Worm (Caenorhabditis elegans) whole organism, L4/young adult: ENCODE measurements around the gene sre-55.

Experiments
- W03F9.2 ChIP-seq: fragments of 150-350 bp; optimal IDR thresholded peaks from 2 replicates; lab custom pipeline; 2014; ENCODE audit warnings: missing biosample characterization, missing genetic modification characterization
- dao-5 ChIP-seq: sonication (generic microtip); optimal IDR thresholded peaks from 2 replicates; lab custom pipeline; 2016; ENCODE audit warnings: missing genotype, missing genetic modification characterization, moderate library complexity, missing compliant biosample characterization
- him-1 ChIP-seq: sonication (generic microtip); optimal IDR thresholded peaks from 2 replicates; lab custom pipeline; 2016; ENCODE audit warnings: missing genotype, missing genetic modification reagents, missing genetic modification characterization, missing compliant biosample characterization

DNA sequence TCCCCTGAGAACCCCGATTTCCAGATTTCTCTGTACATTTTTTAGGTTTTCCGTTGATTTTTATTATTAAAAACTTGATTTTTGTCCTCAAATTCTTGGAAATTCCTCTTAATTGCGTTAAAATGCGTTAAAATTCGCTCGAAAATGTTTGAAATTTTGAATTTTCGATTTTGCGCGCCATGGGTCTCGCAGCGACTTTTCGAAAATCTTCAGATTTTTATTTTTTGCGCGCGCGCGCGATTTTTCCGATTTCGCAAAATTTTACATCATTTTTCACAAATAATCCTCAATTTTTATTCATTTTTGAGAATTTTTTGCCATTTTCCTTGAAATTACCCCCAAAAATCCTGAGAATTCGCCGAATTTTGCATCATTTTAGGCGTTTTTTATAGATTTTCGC lies 45.0 kb upstream of the sre-55 start:
- TF ChIP-seq W03F9.2 (tag; lab: Kevin White, UChicago): no peak
- TF ChIP-seq him-1 (tag; lab: Kevin White, UChicago): no peak
- no peak for TF ChIP-seq dao-5 (tag; lab: Kevin White, UChicago)
